Worm (Caenorhabditis elegans) whole organism, L4 larva: ENCODE measurements around the gene fbxc-45.
A peak's percentile ranks its signal among the peaks of the same experiment; 100 is the strongest.
"Not testable (repeated sequence)": the region's sequence is repeated elsewhere in the genome, so short reads cannot be mapped to it uniquely, and the experiment has no call there.

Source experiments
- F44E2.7 ChIP-seq: fragments of 200-800 bp; sonication (Bioruptor generic); IDR thresholded peaks from 2 replicates; pipeline ENCODE4 v2.1.2; 2022; ENCODE audit warnings: missing genetic modification characterization, missing compliant biosample characterization
- R02D3.7 ChIP-seq: fragments of 150-350 bp; sonication (generic microtip); optimal IDR thresholded peaks from 3 replicates; lab custom pipeline; 2014; ENCODE audit warnings: missing biosample characterization, missing genetic modification characterization
- aha-1 ChIP-seq: fragments of 150-350 bp; peaks from one replicate; lab custom pipeline; 2014; ENCODE audit warnings: missing biosample characterization, missing genetic modification characterization
- ama-1 ChIP-seq: fragments of 150-350 bp; optimal IDR thresholded peaks from 2 replicates; lab custom pipeline; 2014; ENCODE audit warnings: inconsistent platforms, mixed read lengths
- attf-4 ChIP-seq: sonication (generic microtip); optimal IDR thresholded peaks from 3 replicates; lab custom pipeline; 2017; ENCODE audit warnings: missing biosample characterization, missing genetic modification characterization
- ceh-28 ChIP-seq: fragments of 150-350 bp; optimal IDR thresholded peaks from 2 replicates; lab custom pipeline; 2014; ENCODE audit warnings: missing biosample characterization, missing genetic modification reagents, missing genetic modification characterization
- ceh-82 ChIP-seq: sonication (generic microtip); optimal IDR thresholded peaks from 2 replicates; lab custom pipeline; 2017; ENCODE audit warnings: missing biosample characterization, missing genetic modification characterization
- ctbp-1 ChIP-seq: fragments of 200-800 bp; sonication (Bioruptor generic); IDR thresholded peaks from 2 replicates; pipeline ENCODE4 v1.3.6; 2022; ENCODE audit warnings: missing genetic modification reagents, missing genetic modification characterization, missing compliant biosample characterization
- daf-12 ChIP-seq: fragments of 150-350 bp; optimal IDR thresholded peaks from 2 replicates; lab custom pipeline; 2014; ENCODE audit warnings: missing biosample characterization, missing genetic modification reagents, missing genetic modification characterization
- daf-16 ChIP-seq, 3 experiments: sonication (generic microtip); optimal IDR thresholded peaks; 2 replicates each; lab custom pipeline; 2016 to 2017; ENCODE audit warnings: missing genetic modification characterization in 3 of 3, missing genetic modification reagents in 3 of 3, mild to moderate bottlenecking in 2 of 3, missing compliant biosample characterization in 2 of 3, missing biosample characterization in 1 of 3, moderate library complexity in 1 of 3
- daf-8 ChIP-seq: fragments of 200-800 bp; sonication (Bioruptor generic); IDR thresholded peaks from 2 replicates; pipeline ENCODE4 v1.3.6; 2022; ENCODE audit warnings: missing genetic modification characterization, missing compliant biosample characterization
- dmd-8 ChIP-seq: fragments of 200-800 bp; sonication (Bioruptor generic); IDR thresholded peaks from 2 replicates; pipeline ENCODE4 v1.3.6; 2022; ENCODE audit warnings: missing genetic modification characterization, missing compliant biosample characterization
- dve-1 ChIP-seq: sonication (generic microtip); optimal IDR thresholded peaks from 2 replicates; lab custom pipeline; 2017; ENCODE audit warnings: antibody characterized with exemption, mild to moderate bottlenecking, missing genetic modification characterization, missing compliant biosample characterization; ENCODE audit not compliant: insufficient read depth
- egl-43 ChIP-seq: fragments of 200-800 bp; sonication (Bioruptor generic); IDR thresholded peaks from 2 replicates; pipeline ENCODE4 v1.3.6; 2022; ENCODE audit warnings: missing genetic modification reagents, missing genetic modification characterization, missing compliant biosample characterization
- lin-15B ChIP-seq: fragments of 150-350 bp; sonication (generic microtip); optimal IDR thresholded peaks from 3 replicates; lab custom pipeline; 2014; ENCODE audit warnings: missing biosample characterization, missing genetic modification characterization
- lin-38 ChIP-seq: fragments of 200-800 bp; sonication (Bioruptor generic); IDR thresholded peaks from 2 replicates; pipeline ENCODE4 v1.3.6; 2022; ENCODE audit warnings: missing genetic modification reagents, missing genetic modification characterization, missing compliant biosample characterization
- mep-1 ChIP-seq: fragments of 150-350 bp; sonication (generic microtip); optimal IDR thresholded peaks from 3 replicates; lab custom pipeline; 2014; ENCODE audit warnings: missing biosample characterization, missing genetic modification characterization
- mes-2 ChIP-seq: sonication (generic microtip); optimal IDR thresholded peaks from 2 replicates; lab custom pipeline; 2016; ENCODE audit warnings: missing genotype, mild to moderate bottlenecking, missing genetic modification characterization, missing compliant biosample characterization; ENCODE audit not compliant: poor library complexity, severe bottlenecking
- mxl-2 ChIP-seq: fragments of 200-800 bp; sonication (Bioruptor generic); conservative IDR thresholded peaks from 2 replicates; pipeline ENCODE4 v1.3.6; 2022; ENCODE audit warnings: missing genetic modification reagents, missing genetic modification characterization, missing compliant biosample characterization
- nhr-11 ChIP-seq: fragments of 150-350 bp; optimal IDR thresholded peaks from 2 replicates; lab custom pipeline; 2014; ENCODE audit warnings: missing biosample characterization, missing genetic modification characterization
- nhr-237 ChIP-seq: sonication (generic microtip); optimal IDR thresholded peaks from 2 replicates; lab custom pipeline; 2017; ENCODE audit warnings: missing biosample characterization, missing genetic modification characterization
- nhr-77 ChIP-seq: fragments of 150-350 bp; optimal IDR thresholded peaks from 2 replicates; lab custom pipeline; 2014; ENCODE audit warnings: missing biosample characterization, missing genetic modification characterization
- php-3 ChIP-seq: fragments of 200-800 bp; sonication (Bioruptor generic); IDR thresholded peaks from 2 replicates; pipeline ENCODE4 v1.3.6; 2022; ENCODE audit warnings: missing genetic modification reagents, missing genetic modification characterization, missing compliant biosample characterization
- pqm-1 ChIP-seq: sonication (generic microtip); optimal IDR thresholded peaks from 2 replicates; lab custom pipeline; 2017; ENCODE audit warnings: missing biosample characterization, missing genetic modification characterization
- saeg-2 ChIP-seq: fragments of 200-800 bp; sonication (Bioruptor generic); IDR thresholded peaks from 2 replicates; pipeline ENCODE4 v1.3.6; 2022; ENCODE audit warnings: missing genetic modification reagents, missing genetic modification characterization, missing compliant biosample characterization
- sdz-12 ChIP-seq: fragments of 200-800 bp; sonication (Bioruptor generic); optimal IDR thresholded peaks from 2 replicates; lab custom pipeline; 2018; ENCODE audit warnings: mild to moderate bottlenecking, missing genetic modification characterization, missing compliant biosample characterization
- set-16 ChIP-seq: fragments of 200-800 bp; sonication (Bioruptor generic); IDR thresholded peaks from 2 replicates; pipeline ENCODE4 v1.3.6; 2022; ENCODE audit warnings: missing genetic modification reagents, missing genetic modification characterization, missing compliant biosample characterization
- spr-1 ChIP-seq: sonication (generic microtip); optimal IDR thresholded peaks from 2 replicates; lab custom pipeline; 2016; ENCODE audit warnings: mild to moderate bottlenecking, missing genetic modification characterization, missing compliant biosample characterization
- tag-97 ChIP-seq: fragments of 200-800 bp; sonication (Bioruptor generic); IDR thresholded peaks from 2 replicates; pipeline ENCODE4 v1.3.6; 2022; ENCODE audit warnings: missing genetic modification characterization, missing compliant biosample characterization
- unc-62 ChIP-seq, 3 experiments: fragments of 150-350 bp in 1 of 3; sonication (generic microtip); optimal IDR thresholded peaks in 2 of 3; peaks in 1 of 3; 1 replicate in 1 of 3; 2 replicates in 2 of 3; lab custom pipeline; 2014 to 2017; ENCODE audit warnings: missing biosample characterization in 3 of 3, missing genetic modification characterization in 3 of 3, missing genetic modification reagents in 3 of 3, missing genotype in 1 of 3
- ztf-11 ChIP-seq: fragments of 150-350 bp; optimal IDR thresholded peaks from 2 replicates; lab custom pipeline; 2014; ENCODE audit warnings: missing biosample characterization, missing genetic modification characterization
- ztf-7 ChIP-seq: fragments of 150-350 bp; optimal IDR thresholded peaks from 2 replicates; lab custom pipeline; 2014; ENCODE audit warnings: missing biosample characterization, missing genetic modification characterization

Gene fbxc-45

ce11 chrIV:2888496-2889101, 33.4 kb downstream of the fbxc-45 start:
- TF ChIP-seq nhr-11 (tag; lab: Kevin White, UChicago): no peak
- peak; percentile 94 for TF ChIP-seq set-16
- TF ChIP-seq php-3 (GFP tag; lab: Robert Waterston, UW): 0 out of 2 replicates have a peak, but pooled peaks have one; percentile 18
- TF ChIP-seq mes-2 (tag; lab: Kevin White, UChicago): no peak
- no peak for TF ChIP-seq egl-43 (GFP tag; lab: Robert Waterston, UW)
- TF ChIP-seq nhr-237 (tag; lab: Kevin White, UChicago): no peak
- TF ChIP-seq R02D3.7 (tag; lab: Kevin White, UChicago): no peak
- TF ChIP-seq daf-16 (GFP tag; optimal IDR thresholded peaks at IDR 0.05; lab: Kevin White, UChicago): no peak
- TF ChIP-seq daf-16 (tag; optimal IDR thresholded peaks at IDR 0.05; lab: Kevin White, UChicago): no peak

ce11 chrIV:2887245-2887644, 34.8 kb downstream of the fbxc-45 start:
- TF ChIP-seq attf-4 (tag; lab: Kevin White, UChicago) (no peak), lin-15B (no peak), ceh-28 (tag; lab: Kevin White, UChicago) (no peak), set-16 (peak; percentile 71), egl-43 (GFP tag; lab: Robert Waterston, UW) (0 out of 2 replicates have a peak, but pooled peaks have one; percentile 7)

ce11 chrIV:2886655-2887054, 35.4 kb downstream of the fbxc-45 start, which contains the start of gene dml-1:
TSS of gene dml-1 (plus strand) at chrIV:2886955.
- no peak for TF ChIP-seq tag-97 (GFP tag; lab: Robert Waterston, UW)
- TF ChIP-seq ceh-82 (tag; lab: Kevin White, UChicago): no peak
- TF ChIP-seq sdz-12 (GFP tag; lab: Kevin White, UChicago): no peak
- no peak for TF ChIP-seq nhr-77 (tag; lab: Kevin White, UChicago)
- no peak for TF ChIP-seq daf-8
- TF ChIP-seq ctbp-1 (GFP tag; lab: Robert Waterston, UW): no peak
- TF ChIP-seq F44E2.7: no peak
- no peak for TF ChIP-seq ama-1 (lab: Kevin White, UChicago)
- no peak for TF ChIP-seq saeg-2 (GFP tag; lab: Robert Waterston, UW)
- no peak for TF ChIP-seq set-16
- TF ChIP-seq ztf-11 (tag; lab: Kevin White, UChicago): no peak
- no peak for TF ChIP-seq daf-12
- no peak for TF ChIP-seq attf-4 (tag; lab: Kevin White, UChicago)

- TF ChIP-seq mxl-2 (GFP tag; lab: Robert Waterston, UW): no peak
- TF ChIP-seq set-16: no peak
- no peak for TF ChIP-seq ztf-7
- TF ChIP-seq dmd-8 (GFP tag; lab: Robert Waterston, UW): no peak
- no peak for TF ChIP-seq dve-1
- TF ChIP-seq pqm-1 (tag; lab: Kevin White, UChicago): no peak
- TF ChIP-seq mep-1 (tag; lab: Kevin White, UChicago): no peak
- TF ChIP-seq spr-1 (tag; lab: Kevin White, UChicago): no peak
- no peak for TF ChIP-seq lin-38 (GFP tag; lab: Robert Waterston, UW)
Measured at ce11 chrIV:2885260-2885659, 36.8 kb downstream of the fbxc-45 start.

ce11 chrIV:2884134-2884533, 37.9 kb downstream of the fbxc-45 start:
- TF ChIP-seq unc-62 (GFP tag; optimal IDR thresholded peaks at IDR 0.05 in 1 of 2; lab: Kevin White, UChicago): peak in 1 of 2 experiments; percentile 93
- TF ChIP-seq unc-62 (tag; optimal IDR thresholded peaks at IDR 0.05; lab: Kevin White, UChicago): not testable (repeated sequence)
- TF ChIP-seq set-16: 0 out of 2 replicates have a peak, but pooled peaks have one; percentile 9
- TF ChIP-seq aha-1 (tag; lab: Kevin White, UChicago): peak; percentile 19
- TF ChIP-seq, all 104 proteins: peak for 3; not testable (repeated sequence) for 101
